Worm (Caenorhabditis elegans) whole organism, L2 larva: ENCODE results near the gene F46E10.3.

Experiments
- R02D3.7 ChIP-seq: fragments of 150-350 bp; optimal IDR thresholded peaks from 2 replicates; lab custom pipeline; 2014; ENCODE audit warnings: missing biosample characterization, missing genetic modification characterization
- aly-2 ChIP-seq: fragments of 150-350 bp; optimal IDR thresholded peaks from 2 replicates; lab custom pipeline; 2014; ENCODE audit warnings: missing biosample characterization, missing genetic modification characterization
- ceh-82 ChIP-seq: fragments of 150-350 bp; optimal IDR thresholded peaks from 2 replicates; lab custom pipeline; 2014; ENCODE audit warnings: missing biosample characterization, missing genetic modification characterization
- fos-1 ChIP-seq: fragments of 150-350 bp; optimal IDR thresholded peaks from 2 replicates; lab custom pipeline; 2014; ENCODE audit warnings: missing biosample characterization, missing genetic modification characterization
- lsy-2 ChIP-seq, 2 experiments: fragments of 150-350 bp in 1 of 2; sonication (generic microtip) in 1 of 2; optimal IDR thresholded peaks; 2 replicates each; lab custom pipeline; 2014 to 2017; ENCODE audit warnings: missing biosample characterization in 2 of 2, missing genetic modification characterization in 2 of 2
- nhr-10 ChIP-seq: sonication (generic microtip); optimal IDR thresholded peaks from 2 replicates; lab custom pipeline; 2017; ENCODE audit warnings: missing biosample characterization, missing genetic modification characterization
- nhr-237 ChIP-seq: fragments of 150-350 bp; optimal IDR thresholded peaks from 2 replicates; lab custom pipeline; 2014; ENCODE audit warnings: missing biosample characterization, missing genetic modification characterization
- nhr-77 ChIP-seq: fragments of 150-350 bp; optimal IDR thresholded peaks from 2 replicates; lab custom pipeline; 2014; ENCODE audit warnings: missing biosample characterization, missing genetic modification characterization
- peb-1 ChIP-seq: fragments of 150-350 bp; optimal IDR thresholded peaks from 2 replicates; lab custom pipeline; 2014; ENCODE audit warnings: missing biosample characterization, missing genetic modification characterization
- unc-62 ChIP-seq: fragments of 150-350 bp; optimal IDR thresholded peaks from 2 replicates; lab custom pipeline; 2014; ENCODE audit warnings: missing biosample characterization, missing genetic modification reagents, missing genetic modification characterization

ce11 chrV:6518225-6518396 lies at the start of gene F46E10.3:
- TF ChIP-seq nhr-237 (tag; lab: Kevin White, UChicago) (no peak), peb-1 (tag; lab: Kevin White, UChicago) (no peak), R02D3.7 (no peak), unc-62 (GFP tag; lab: Kevin White, UChicago) (no peak), lsy-2 (tag; optimal IDR thresholded peaks at IDR 0.05; lab: Kevin White, UChicago) (no peak), fos-1 (tag; lab: Kevin White, UChicago) (no peak), aly-2 (no peak), nhr-77 (tag; lab: Kevin White, UChicago) (no peak), ceh-82 (tag; lab: Kevin White, UChicago) (no peak), nhr-10 (tag; lab: Kevin White, UChicago) (no peak)
